Worm (Caenorhabditis elegans) whole organism, early embryonic: Measurements from ENCODE around the gene scl-5.

Experiments used
- ama-1 ChIP-seq: fragments of 150-350 bp; optimal IDR thresholded peaks from 2 replicates; lab custom pipeline; 2014
- sea-1 ChIP-seq: fragments of 200-800 bp; sonication (Bioruptor generic); conservative IDR thresholded peaks from 2 replicates; pipeline ENCODE4 v1.3.6; 2022; ENCODE audit warnings: missing genetic modification characterization, missing compliant biosample characterization

- no peak for TF ChIP-seq sea-1 (GFP tag; lab: Robert Waterston, UW)
- no peak for TF ChIP-seq ama-1
These were observed 34.8 kb upstream of the scl-5 start for ce11 chrIV:13028746-13029673.
